Worm (Caenorhabditis elegans) whole organism, L3 larva: ENCODE results near the gene srsx-7.

ENCODE experiments used
- R02D3.7 ChIP-seq: fragments of 150-350 bp; optimal IDR thresholded peaks from 2 replicates; lab custom pipeline; 2014; ENCODE audit warnings: missing biosample characterization, missing genetic modification characterization
- ZK546.5 ChIP-seq: sonication (generic microtip); optimal IDR thresholded peaks from 2 replicates; lab custom pipeline; 2017; ENCODE audit warnings: missing biosample characterization, missing genetic modification characterization
- aly-2 ChIP-seq: fragments of 150-350 bp; optimal IDR thresholded peaks from 2 replicates; lab custom pipeline; 2014; ENCODE audit warnings: missing biosample characterization, missing genetic modification characterization
- ama-1 ChIP-seq: fragments of 150-350 bp; optimal IDR thresholded peaks from 2 replicates; lab custom pipeline; 2018
- ceh-16 ChIP-seq: sonication (generic microtip); optimal IDR thresholded peaks from 2 replicates; lab custom pipeline; 2017; ENCODE audit warnings: missing biosample characterization, missing genetic modification characterization
- ceh-28 ChIP-seq: fragments of 150-350 bp; optimal IDR thresholded peaks from 2 replicates; lab custom pipeline; 2014; ENCODE audit warnings: missing biosample characterization, missing genetic modification reagents, missing genetic modification characterization
- ceh-82 ChIP-seq: fragments of 150-350 bp; optimal IDR thresholded peaks from 2 replicates; lab custom pipeline; 2014; ENCODE audit warnings: missing biosample characterization, missing genetic modification characterization
- ceh-9 ChIP-seq: sonication (generic microtip); optimal IDR thresholded peaks from 2 replicates; lab custom pipeline; 2018; ENCODE audit warnings: missing biosample characterization, missing genetic modification characterization
- egl-27 ChIP-seq: sonication (generic microtip); optimal IDR thresholded peaks from 4 replicates; lab custom pipeline; 2017; ENCODE audit warnings: missing biosample characterization, missing genetic modification reagents, missing genetic modification characterization
- egl-5 ChIP-seq: fragments of 150-350 bp; optimal IDR thresholded peaks from 2 replicates; lab custom pipeline; 2017; ENCODE audit warnings: missing biosample characterization, missing genetic modification reagents, missing genetic modification characterization, inconsistent platforms
- elt-2 ChIP-seq: sonication (generic microtip); optimal IDR thresholded peaks from 2 replicates; lab custom pipeline; 2016; ENCODE audit warnings: missing genetic modification reagents, mild to moderate bottlenecking, missing genetic modification characterization, missing compliant biosample characterization
- elt-3 ChIP-seq, 3 experiments: fragments of 150-350 bp in 1 of 3; sonication (generic microtip) in 2 of 3; optimal IDR thresholded peaks; 2 replicates in 2 of 3; 4 replicates in 1 of 3; lab custom pipeline; 2014 to 2017; ENCODE audit warnings: missing biosample characterization in 3 of 3, missing genetic modification characterization in 3 of 3
- eor-1 ChIP-seq, 2 experiments: fragments of 150-350 bp; optimal IDR thresholded peaks; 2 replicates each; lab custom pipeline; 2014 to 2018; ENCODE audit warnings: missing biosample characterization in 2 of 2, missing genetic modification characterization in 2 of 2
- fkh-2 ChIP-seq: fragments of 150-350 bp; optimal IDR thresholded peaks from 2 replicates; lab custom pipeline; 2014; ENCODE audit warnings: missing biosample characterization, missing genetic modification reagents, missing genetic modification characterization
- jun-1 ChIP-seq: fragments of 150-350 bp; optimal IDR thresholded peaks from 2 replicates; lab custom pipeline; 2014; ENCODE audit warnings: missing biosample characterization, missing genetic modification reagents, missing genetic modification characterization
- lin-15B ChIP-seq: fragments of 150-350 bp; optimal IDR thresholded peaks from 2 replicates; lab custom pipeline; 2014; ENCODE audit warnings: missing biosample characterization, missing genetic modification characterization
- mml-1 ChIP-seq: fragments of 150-350 bp; sonication (generic microtip); optimal IDR thresholded peaks from 3 replicates; lab custom pipeline; 2014; ENCODE audit warnings: missing biosample characterization, missing genetic modification characterization
- nfya-1 ChIP-seq: sonication (generic microtip); optimal IDR thresholded peaks from 2 replicates; lab custom pipeline; 2017; ENCODE audit warnings: missing genetic modification characterization, mild to moderate bottlenecking, missing compliant biosample characterization, antibody characterized with exemption, moderate library complexity; ENCODE audit not compliant: insufficient read depth
- nhr-12 ChIP-seq: fragments of 150-350 bp; optimal IDR thresholded peaks from 2 replicates; lab custom pipeline; 2014; ENCODE audit warnings: missing biosample characterization, missing genetic modification characterization
- nhr-23 ChIP-seq: fragments of 150-350 bp; optimal IDR thresholded peaks from 2 replicates; lab custom pipeline; 2014; ENCODE audit warnings: missing biosample characterization, missing genetic modification reagents, missing genetic modification characterization
- nhr-237 ChIP-seq: fragments of 150-350 bp; optimal IDR thresholded peaks from 2 replicates; lab custom pipeline; 2014; ENCODE audit warnings: missing biosample characterization, missing genetic modification characterization
- nhr-25 ChIP-seq: sonication (generic microtip); optimal IDR thresholded peaks from 2 replicates; lab custom pipeline; 2017; ENCODE audit warnings: missing biosample characterization, missing genetic modification characterization
- nhr-28 ChIP-seq: fragments of 150-350 bp; optimal IDR thresholded peaks from 2 replicates; lab custom pipeline; 2014; ENCODE audit warnings: missing biosample characterization, missing genetic modification characterization
- nhr-76 ChIP-seq: fragments of 150-350 bp; sonication (generic microtip); optimal IDR thresholded peaks from 5 replicates; lab custom pipeline; 2014; ENCODE audit warnings: missing biosample characterization, missing genetic modification characterization
- nhr-77 ChIP-seq: fragments of 150-350 bp; optimal IDR thresholded peaks from 2 replicates; lab custom pipeline; 2014; ENCODE audit warnings: missing biosample characterization, missing genetic modification characterization
- pha-4 ChIP-seq: fragments of 150-350 bp; optimal IDR thresholded peaks from 2 replicates; lab custom pipeline; 2014; ENCODE audit warnings: missing biosample characterization, missing genetic modification reagents, missing genetic modification characterization
- pqm-1 ChIP-seq: fragments of 150-350 bp; optimal IDR thresholded peaks from 2 replicates; lab custom pipeline; 2017; ENCODE audit warnings: missing biosample characterization, missing genetic modification characterization, inconsistent platforms
- skn-1 ChIP-seq: fragments of 150-350 bp; optimal IDR thresholded peaks from 2 replicates; lab custom pipeline; 2014; ENCODE audit warnings: missing biosample characterization, missing genetic modification characterization
- snpc-4 ChIP-seq: fragments of 150-350 bp; optimal IDR thresholded peaks from 2 replicates; lab custom pipeline; 2014; ENCODE audit warnings: missing biosample characterization, missing genetic modification characterization
- unc-39 ChIP-seq: sonication (generic microtip); optimal IDR thresholded peaks from 4 replicates; lab custom pipeline; 2017; ENCODE audit warnings: missing biosample characterization, missing genetic modification characterization
- unc-62 ChIP-seq: fragments of 150-350 bp; sonication (generic microtip); optimal IDR thresholded peaks from 4 replicates; lab custom pipeline; 2014; ENCODE audit warnings: missing biosample characterization, missing genetic modification reagents, missing genetic modification characterization
- ztf-4 ChIP-seq: fragments of 150-350 bp; optimal IDR thresholded peaks from 2 replicates; lab custom pipeline; 2014; ENCODE audit warnings: missing biosample characterization, missing genetic modification characterization

The srsx-7 gene

DNA sequence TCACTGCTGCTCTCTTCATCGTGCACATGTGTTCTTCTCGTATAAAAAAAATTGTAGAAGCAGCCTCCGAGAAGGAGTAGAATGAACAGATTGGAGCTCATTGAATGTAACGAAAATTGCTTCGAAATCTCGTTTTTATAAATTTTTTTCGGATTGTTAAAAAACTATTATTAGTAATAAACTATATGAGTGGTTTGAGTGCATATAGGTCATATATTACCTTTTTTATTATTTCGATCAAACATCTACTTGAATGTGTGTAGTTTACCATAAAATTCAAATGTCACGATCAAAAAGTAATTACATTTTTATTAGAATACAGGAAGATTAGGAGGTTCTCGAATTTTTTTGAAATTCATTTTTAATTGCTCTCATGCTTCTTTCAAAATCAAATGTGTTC is 27.3 kb downstream of the srsx-7 start, which contains the start of gene clec-216:
Gene clec-216, minus strand, starts transcription at position 101 of the 400 bp plus-strand sequence.
- no peak for TF ChIP-seq ceh-28 (tag; lab: Kevin White, UChicago)
- TF ChIP-seq ZK546.5 (tag; lab: Kevin White, UChicago): no peak
- no peak for TF ChIP-seq ceh-9 (tag; lab: Kevin White, UChicago)
- TF ChIP-seq egl-27 (tag; lab: Kevin White, UChicago): no peak
- no peak for TF ChIP-seq jun-1 (tag; lab: Kevin White, UChicago)
- no peak for TF ChIP-seq R02D3.7 (tag; lab: Kevin White, UChicago)
- no peak for TF ChIP-seq pha-4 (tag; lab: Kevin White, UChicago)
- no peak for TF ChIP-seq egl-5 (tag; lab: Kevin White, UChicago)
- TF ChIP-seq pqm-1 (tag; lab: Kevin White, UChicago): no peak
- no peak for TF ChIP-seq elt-3 (tag; optimal IDR thresholded peaks at IDR 0.05; lab: Kevin White, UChicago)
- no peak for TF ChIP-seq nhr-23
- no peak for TF ChIP-seq nfya-1 (tag; lab: Kevin White, UChicago)

DNA sequence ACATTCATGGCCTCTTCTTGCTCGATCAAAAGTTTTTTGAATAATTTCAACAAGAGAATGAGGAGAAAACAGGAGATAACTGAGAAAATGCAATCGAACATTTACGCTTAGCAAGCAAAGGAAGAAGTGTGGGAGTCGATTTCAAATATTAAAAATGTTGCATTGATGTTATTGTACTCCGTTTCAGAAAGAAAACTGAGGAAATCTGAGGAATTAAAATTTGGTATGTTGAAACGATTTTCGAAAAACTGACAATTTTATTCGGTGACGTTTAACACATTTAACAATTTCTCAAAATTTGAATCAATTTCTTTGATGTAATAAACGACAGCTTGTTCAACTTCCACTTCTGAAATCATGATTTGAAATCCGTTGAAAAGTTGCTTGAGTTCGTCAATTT is 29.0 kb downstream of the srsx-7 start, which contains the start of gene F26D11.13:
Gene F26D11.13, minus strand, starts transcription at position 101 of the 400 bp plus-strand sequence.
- TF ChIP-seq nhr-77 (tag; lab: Kevin White, UChicago): no peak
- TF ChIP-seq ama-1 (lab: Kevin White, UChicago): no peak

ce11 chrV:7955168-7955567 is 29.6 kb downstream of the srsx-7 start, which contains the start of gene F26D11.12:
F26D11.12 (minus strand) TSS chrV:7955312.
- peak; percentile 9 for TF ChIP-seq lin-15B
- peak; percentile 76 for TF ChIP-seq pha-4 (tag; lab: Kevin White, UChicago)
- TF ChIP-seq pqm-1 (tag; lab: Kevin White, UChicago): peak; percentile 6
- TF ChIP-seq ZK546.5 (tag; lab: Kevin White, UChicago): no peak
- TF ChIP-seq snpc-4: peak; percentile 4
- no peak for TF ChIP-seq ceh-16 (tag; lab: Kevin White, UChicago)

- no peak for TF ChIP-seq nhr-237 (tag; lab: Kevin White, UChicago)
- TF ChIP-seq elt-2 (tag; lab: Kevin White, UChicago): peak; percentile 25
- no peak for TF ChIP-seq mml-1
- TF ChIP-seq egl-27 (tag; lab: Kevin White, UChicago): no peak
- peak; percentile 47 for TF ChIP-seq pqm-1 (tag; lab: Kevin White, UChicago)
- TF ChIP-seq, all 47 proteins: peak for 2
Observed at ce11 chrV:7956218-7956617, 30.6 kb downstream of the srsx-7 start, which contains the start of gene pals-34. pals-34 (minus strand) TSS chrV:7956497.

ce11 chrV:7958740-7959320 is 33.2 kb downstream of the srsx-7 start, which contains the start of the genes clec-217 and F26D11.2:
clec-217 (minus strand) TSS chrV:7958840.
F26D11.2 (plus strand) TSS chrV:7959270.
- TF ChIP-seq skn-1 (tag; lab: Kevin White, UChicago): no peak
- no peak for TF ChIP-seq unc-62 (GFP tag; lab: Kevin White, UChicago)
- TF ChIP-seq pha-4 (tag; lab: Kevin White, UChicago): no peak
- TF ChIP-seq nhr-12 (tag; lab: Kevin White, UChicago): no peak
- TF ChIP-seq lin-15B: no peak
- TF ChIP-seq eor-1 (tag; optimal IDR thresholded peaks at IDR 0.05; lab: Kevin White, UChicago): no peak
- no peak for TF ChIP-seq unc-39 (tag; lab: Kevin White, UChicago)
- no peak for TF ChIP-seq nhr-25 (tag; lab: Kevin White, UChicago)
- TF ChIP-seq nhr-76 (tag; lab: Kevin White, UChicago): no peak
- no peak for TF ChIP-seq ceh-28 (tag; lab: Kevin White, UChicago)
- TF ChIP-seq fkh-2 (tag; lab: Kevin White, UChicago): no peak
- TF ChIP-seq pqm-1 (tag; lab: Kevin White, UChicago): no peak
- TF ChIP-seq jun-1 (tag; lab: Kevin White, UChicago): no peak
- TF ChIP-seq ceh-82: no peak
- TF ChIP-seq, all 47 proteins: peak for 0

ce11 chrV:7964429-7964828 is 38.8 kb downstream of the srsx-7 start:
- no peak for TF ChIP-seq aly-2 (tag; lab: Kevin White, UChicago)
- no peak for TF ChIP-seq skn-1 (tag; lab: Kevin White, UChicago)
- no peak for TF ChIP-seq nhr-28 (tag; lab: Kevin White, UChicago)
- TF ChIP-seq eor-1 (tag; optimal IDR thresholded peaks at IDR 0.05; lab: Kevin White, UChicago): no peak
- TF ChIP-seq ztf-4 (tag; lab: Kevin White, UChicago): no peak
- TF ChIP-seq, all 47 proteins: peak for 0
